Fruit fly (Drosophila melanogaster): ENCODE results near the gene CG34382.

Gene CG34382

dm6 chr3L:9853895-9854470, 24.8 kb upstream of the CG34382 start (continued):
- 0 out of 2 replicates have a peak, but pooled peaks have one; percentile 35 for TF ChIP-seq ara (GFP tag; IDR thresholded peaks at IDR 0.05)
- no peak for TF ChIP-seq CG34376 (GFP tag; optimal IDR thresholded peaks at IDR 0.05)
- no peak for TF ChIP-seq GATAe (GFP tag; conservative IDR thresholded peaks at IDR 0.05)
- no peak for TF ChIP-seq CG18619 (GFP tag; optimal IDR thresholded peaks at IDR 0.05)
- peak; percentile 69; the same call in 2 of the 3 replicates for TF ChIP-seq CG6175 (GFP tag; IDR thresholded peaks at IDR 0.05)
- TF ChIP-seq CG30431 (GFP tag; optimal IDR thresholded peaks at IDR 0.05) = no peak
- no peak for TF ChIP-seq jing (GFP tag; optimal IDR thresholded peaks at IDR 0.05)
- TF ChIP-seq CG9727 (GFP tag; optimal IDR thresholded peaks at IDR 0.05) = no peak
- TF ChIP-seq CG7745 (tag; optimal IDR thresholded peaks at IDR 0.05) = no peak
- TF ChIP-seq Deaf1 (tag; optimal IDR thresholded peaks at IDR 0.05) = peak; percentile 15
- TF ChIP-seq CoRest (tag; optimal IDR thresholded peaks at IDR 0.05) = no peak
- TF ChIP-seq fd64A (GFP tag; optimal IDR thresholded peaks at IDR 0.05) = peak; percentile 35
- TF ChIP-seq ash1 (GFP tag; optimal IDR thresholded peaks at IDR 0.05) = no peak
- TF ChIP-seq nmo (GFP tag; optimal IDR thresholded peaks at IDR 0.05) = peak; percentile 15
- TF ChIP-seq ci (GFP tag; IDR thresholded peaks at IDR 0.05) = peak; percentile 56; the same call in 1 of the 3 replicates
- no peak for TF ChIP-seq CG9797 (GFP tag; optimal IDR thresholded peaks at IDR 0.05)
- TF ChIP-seq pros (GFP tag; optimal IDR thresholded peaks at IDR 0.05) = peak; percentile 82
- TF ChIP-seq nau (GFP tag; optimal IDR thresholded peaks at IDR 0.05) = no peak
- TF ChIP-seq wek (GFP tag; optimal IDR thresholded peaks at IDR 0.05) = no peak
- TF ChIP-seq rib (GFP tag; IDR thresholded peaks at IDR 0.05) = peak; percentile 62
- TF ChIP-seq fd102C (GFP tag; optimal IDR thresholded peaks at IDR 0.05) = no peak
- TF ChIP-seq Hand (GFP tag; optimal IDR thresholded peaks at IDR 0.05) = no peak
- no peak for TF ChIP-seq pan (optimal IDR thresholded peaks at IDR 0.05)
- TF ChIP-seq pan (GFP tag; optimal IDR thresholded peaks at IDR 0.05 in 1 of 2, IDR thresholded peaks at IDR 0.05 in 1 of 2) = peak in 1 of 2 experiments; percentile 13
- peak; percentile 85 for TF ChIP-seq CG2199 (GFP tag; IDR thresholded peaks at IDR 0.05)
- no peak for TF ChIP-seq lilli (GFP tag; optimal IDR thresholded peaks at IDR 0.05)
- no peak for TF ChIP-seq tap (tag; optimal IDR thresholded peaks at IDR 0.05)
- no peak for TF ChIP-seq Awh (GFP tag; IDR thresholded peaks at IDR 0.05)
- no peak for TF ChIP-seq CG8388 (GFP tag; optimal IDR thresholded peaks at IDR 0.05)
- no peak for TF ChIP-seq CG12769 (tag; optimal IDR thresholded peaks at IDR 0.05)
- TF ChIP-seq Neu2 (GFP tag; optimal IDR thresholded peaks at IDR 0.05; ENCODE audit: borderline replicate concordance) = no peak
- TF ChIP-seq Dref (GFP tag; IDR thresholded peaks at IDR 0.05) = 0 out of 2 replicates have a peak, but pooled peaks have one; percentile 7
- TF ChIP-seq sob (GFP tag; IDR thresholded peaks at IDR 0.05) = peak; percentile 40; the same call in 1 of the 2 replicates
- no peak for TF ChIP-seq CG12219 (GFP tag; optimal IDR thresholded peaks at IDR 0.05)
- peak; percentile 83 for TF ChIP-seq twi (tag; optimal IDR thresholded peaks at IDR 0.05)
- TF ChIP-seq Spps (tag; optimal IDR thresholded peaks at IDR 0.05) = no peak
- peak; percentile 53; the same call in 1 of the 2 replicates for TF ChIP-seq Drgx (GFP tag; IDR thresholded peaks at IDR 0.05)
- no peak for TF ChIP-seq MESR4 (GFP tag; optimal IDR thresholded peaks at IDR 0.05)
- peak; percentile 68 for TF ChIP-seq Med (GFP tag)
- no peak for TF ChIP-seq CG12942 (GFP tag; optimal IDR thresholded peaks at IDR 0.05)
- peak; percentile 77 for TF ChIP-seq sqz (GFP tag; optimal IDR thresholded peaks at IDR 0.05)
- 0 out of 3 replicates have a peak, but pooled peaks have one; percentile 20 for TF ChIP-seq row (GFP tag; IDR thresholded peaks at IDR 0.05)
- TF ChIP-seq Bgb (GFP tag; IDR thresholded peaks at IDR 0.05; ENCODE audit: partially characterized antibody) = peak; percentile 31; the same call in 1 of the 2 replicates
- no peak for TF ChIP-seq CG3281 (GFP tag; optimal IDR thresholded peaks at IDR 0.05)
- no peak for TF ChIP-seq vfl (GFP tag; optimal IDR thresholded peaks at IDR 0.05)
- no peak for TF ChIP-seq Hsf (GFP tag; optimal IDR thresholded peaks at IDR 0.05)
- TF ChIP-seq CG3838 (GFP tag; optimal IDR thresholded peaks at IDR 0.05) = no peak
- TF ChIP-seq CG1832 (GFP tag; optimal IDR thresholded peaks at IDR 0.05) = no peak
- TF ChIP-seq Nf-YA (GFP tag; IDR thresholded peaks at IDR 0.05) = no peak
- TF ChIP-seq Oaz (GFP tag; IDR thresholded peaks at IDR 0.05) = no peak
